1 fruit fly cellular context compared by ENCODE assay signal in genomic region chr3R:14742928-14743327, dm6.
TF ChIP-seq lines count a peak whose summit lies in the region.

No protein-coding gene starts in this region.

TF ChIP-seq in whole organism, embryonic, 481 proteins besides CTCF, POLR2A, EP300 and RAD21 (continued from another document):
- TF ChIP-seq ttk (GFP tag; IDR thresholded peaks at IDR 0.05; lab: Robert Waterston, UW): peak; percentile 72; the same call in 1 of the 2 replicates
- no peak for TF ChIP-seq CG2129 (GFP tag; IDR thresholded peaks at IDR 0.05; lab: Robert Waterston, UW; ENCODE audit: partially characterized antibody)
- peak; percentile 50; the same call in 1 of the 2 replicates for TF ChIP-seq CG14014 (GFP tag; IDR thresholded peaks at IDR 0.05; lab: Robert Waterston, UW)
- no peak for TF ChIP-seq z (GFP tag; IDR thresholded peaks at IDR 0.05; lab: Robert Waterston, UW)
